Worm (Caenorhabditis elegans) whole organism, L2 larva: ENCODE measurements around the gene mtm-9.

ENCODE experiments used
- C34F6.9 ChIP-seq: fragments of 150-350 bp; optimal IDR thresholded peaks from 2 replicates; lab custom pipeline; 2014; ENCODE audit warnings: missing biosample characterization, missing genetic modification characterization
- F13H6.1 ChIP-seq: sonication (generic microtip); optimal IDR thresholded peaks from 2 replicates; lab custom pipeline; 2016; ENCODE audit warnings: missing genetic modification characterization, missing compliant biosample characterization
- alr-1 ChIP-seq: fragments of 150-350 bp; optimal IDR thresholded peaks from 2 replicates; lab custom pipeline; 2014; ENCODE audit warnings: missing biosample characterization, missing genetic modification characterization
- blmp-1 ChIP-seq: sonication (generic microtip); optimal IDR thresholded peaks from 2 replicates; lab custom pipeline; 2017; ENCODE audit warnings: missing genetic modification characterization, mild to moderate bottlenecking, missing compliant biosample characterization, antibody characterized with exemption, moderate library complexity; ENCODE audit not compliant: insufficient read depth
- ceh-16 ChIP-seq: fragments of 150-350 bp; optimal IDR thresholded peaks from 2 replicates; lab custom pipeline; 2014; ENCODE audit warnings: missing biosample characterization, missing genetic modification characterization
- ceh-82 ChIP-seq: fragments of 150-350 bp; optimal IDR thresholded peaks from 2 replicates; lab custom pipeline; 2014; ENCODE audit warnings: missing biosample characterization, missing genetic modification characterization
- crh-2 ChIP-seq: sonication (generic microtip); optimal IDR thresholded peaks from 2 replicates; lab custom pipeline; 2017; ENCODE audit warnings: missing biosample characterization, missing genetic modification characterization
- dmd-4 ChIP-seq: sonication (generic microtip); optimal IDR thresholded peaks from 2 replicates; lab custom pipeline; 2017; ENCODE audit warnings: missing biosample characterization, missing genetic modification characterization
- egl-27 ChIP-seq: sonication (generic microtip); optimal IDR thresholded peaks from 3 replicates; lab custom pipeline; 2017; ENCODE audit warnings: missing biosample characterization, missing genetic modification reagents, missing genetic modification characterization
- elt-1 ChIP-seq: fragments of 150-350 bp; optimal IDR thresholded peaks from 2 replicates; lab custom pipeline; 2014; ENCODE audit warnings: missing biosample characterization, missing genetic modification characterization
- fos-1 ChIP-seq: fragments of 150-350 bp; optimal IDR thresholded peaks from 2 replicates; lab custom pipeline; 2014; ENCODE audit warnings: missing biosample characterization, missing genetic modification characterization
- gmeb-1 ChIP-seq: fragments of 150-350 bp; optimal IDR thresholded peaks from 2 replicates; lab custom pipeline; 2014; ENCODE audit warnings: missing biosample characterization, missing genetic modification characterization
- lin-11 ChIP-seq: fragments of 150-350 bp; sonication (generic microtip); optimal IDR thresholded peaks from 2 replicates; lab custom pipeline; 2014; ENCODE audit warnings: missing biosample characterization, missing genetic modification characterization, inconsistent platforms, mixed read lengths
- lin-13 ChIP-seq: fragments of 150-350 bp; optimal IDR thresholded peaks from 2 replicates; lab custom pipeline; 2014; ENCODE audit warnings: missing biosample characterization, missing genetic modification reagents, missing genetic modification characterization
- lsy-2 ChIP-seq, 2 experiments: fragments of 150-350 bp in 1 of 2; sonication (generic microtip) in 1 of 2; optimal IDR thresholded peaks; 2 replicates each; lab custom pipeline; 2014 to 2017; ENCODE audit warnings: missing biosample characterization in 2 of 2, missing genetic modification characterization in 2 of 2
- mab-5 ChIP-seq: fragments of 150-350 bp; optimal IDR thresholded peaks from 2 replicates; lab custom pipeline; 2014; ENCODE audit warnings: missing biosample characterization, missing genetic modification characterization
- mdl-1 ChIP-seq, 2 experiments: fragments of 150-350 bp in 1 of 2; sonication (generic microtip) in 1 of 2; optimal IDR thresholded peaks; 2 replicates each; lab custom pipeline; 2017; ENCODE audit warnings: missing biosample characterization in 2 of 2, missing genetic modification characterization in 2 of 2
- nhr-10 ChIP-seq: sonication (generic microtip); optimal IDR thresholded peaks from 2 replicates; lab custom pipeline; 2017; ENCODE audit warnings: missing biosample characterization, missing genetic modification characterization
- nhr-11 ChIP-seq: fragments of 150-350 bp; optimal IDR thresholded peaks from 2 replicates; lab custom pipeline; 2014; ENCODE audit warnings: missing biosample characterization, missing genetic modification characterization
- nhr-12 ChIP-seq: fragments of 150-350 bp; optimal IDR thresholded peaks from 2 replicates; lab custom pipeline; 2014; ENCODE audit warnings: missing biosample characterization, missing genetic modification characterization
- nhr-129 ChIP-seq: fragments of 150-350 bp; optimal IDR thresholded peaks from 2 replicates; lab custom pipeline; 2014; ENCODE audit warnings: missing biosample characterization, missing genetic modification characterization
- nhr-23 ChIP-seq: fragments of 150-350 bp; optimal IDR thresholded peaks from 2 replicates; lab custom pipeline; 2014; ENCODE audit warnings: missing biosample characterization, missing genetic modification reagents, missing genetic modification characterization
- nhr-237 ChIP-seq: fragments of 150-350 bp; optimal IDR thresholded peaks from 2 replicates; lab custom pipeline; 2014; ENCODE audit warnings: missing biosample characterization, missing genetic modification characterization
- nhr-25 ChIP-seq: fragments of 150-350 bp; sonication (generic microtip); optimal IDR thresholded peaks from 3 replicates; lab custom pipeline; 2014; ENCODE audit warnings: missing biosample characterization, missing genetic modification characterization
- nhr-6 ChIP-seq: fragments of 150-350 bp; optimal IDR thresholded peaks from 2 replicates; lab custom pipeline; 2014; ENCODE audit warnings: missing biosample characterization, missing genetic modification characterization
- nhr-77 ChIP-seq: fragments of 150-350 bp; optimal IDR thresholded peaks from 2 replicates; lab custom pipeline; 2014; ENCODE audit warnings: missing biosample characterization, missing genetic modification characterization
- sem-4 ChIP-seq: fragments of 150-350 bp; optimal IDR thresholded peaks from 2 replicates; lab custom pipeline; 2014; ENCODE audit warnings: missing biosample characterization, missing genetic modification reagents, missing genetic modification characterization
- sma-3 ChIP-seq: sonication (generic microtip); optimal IDR thresholded peaks from 2 replicates; lab custom pipeline; 2016; ENCODE audit warnings: missing genetic modification reagents, missing genetic modification characterization, missing compliant biosample characterization
- sma-9 ChIP-seq, 2 experiments: fragments of 150-350 bp in 1 of 2; sonication (generic microtip) in 1 of 2; optimal IDR thresholded peaks; 2 replicates each; lab custom pipeline; 2014 to 2016; ENCODE audit warnings: missing genetic modification characterization in 2 of 2, mild to moderate bottlenecking in 1 of 2, missing biosample characterization in 1 of 2, missing compliant biosample characterization in 1 of 2, missing genetic modification reagents in 1 of 2, moderate library complexity in 1 of 2
- unc-62 ChIP-seq: fragments of 150-350 bp; optimal IDR thresholded peaks from 2 replicates; lab custom pipeline; 2014; ENCODE audit warnings: missing biosample characterization, missing genetic modification reagents, missing genetic modification characterization
- zag-1 ChIP-seq: fragments of 150-350 bp; optimal IDR thresholded peaks from 2 replicates; lab custom pipeline; 2014; ENCODE audit warnings: missing biosample characterization, missing genetic modification characterization
- ztf-1 ChIP-seq: fragments of 200-800 bp; sonication (Bioruptor generic); conservative IDR thresholded peaks from 2 replicates; pipeline ENCODE4 v1.3.6; 2022; ENCODE audit warnings: missing genetic modification characterization, missing compliant biosample characterization
- ztf-11 ChIP-seq: sonication (generic microtip); optimal IDR thresholded peaks from 2 replicates; lab custom pipeline; 2017; ENCODE audit warnings: missing biosample characterization, missing genetic modification characterization
- ztf-4 ChIP-seq: fragments of 150-350 bp; optimal IDR thresholded peaks from 2 replicates; lab custom pipeline; 2014; ENCODE audit warnings: missing biosample characterization, missing genetic modification characterization

The mtm-9 gene

ce11 chrV:3718507-3718906 is 24.9 kb upstream of the mtm-9 start:
- TF ChIP-seq ztf-11 (tag; lab: Kevin White, UChicago): no peak
- TF ChIP-seq blmp-1: no peak
- TF ChIP-seq ceh-82: no peak
- no peak for TF ChIP-seq nhr-129 (tag; lab: Kevin White, UChicago)
- TF ChIP-seq unc-62: no peak
- no peak for TF ChIP-seq nhr-237 (tag; lab: Kevin White, UChicago)
- no peak for TF ChIP-seq crh-2 (tag; lab: Kevin White, UChicago)

ce11 chrV:3724772-3725171 is 18.6 kb upstream of the mtm-9 start, which contains the start of gene str-30:
str-30 (plus strand) TSS chrV:3725072.
- no peak for TF ChIP-seq alr-1 (tag; lab: Kevin White, UChicago)
- TF ChIP-seq zag-1: no peak
- TF ChIP-seq gmeb-1 (tag; lab: Kevin White, UChicago): no peak
- TF ChIP-seq sma-3 (GFP tag; lab: Kevin White, UChicago): no peak
- TF ChIP-seq nhr-11 (tag; lab: Kevin White, UChicago): no peak
- TF ChIP-seq nhr-6 (tag; lab: Kevin White, UChicago): no peak
- no peak for TF ChIP-seq lsy-2 (tag; optimal IDR thresholded peaks at IDR 0.05; lab: Kevin White, UChicago)
- TF ChIP-seq sma-9 (GFP tag; optimal IDR thresholded peaks at IDR 0.05; lab: Kevin White, UChicago): no peak
- no peak for TF ChIP-seq sma-9 (tag; optimal IDR thresholded peaks at IDR 0.05; lab: Kevin White, UChicago)
- no peak for TF ChIP-seq ztf-4 (tag; lab: Kevin White, UChicago)
- TF ChIP-seq, all 48 proteins: peak for 0

- no peak for TF ChIP-seq mab-5 (tag; lab: Kevin White, UChicago)
- no peak for TF ChIP-seq blmp-1
- TF ChIP-seq ztf-1 (GFP tag; lab: Robert Waterston, UW): no peak
- TF ChIP-seq egl-27 (tag; lab: Kevin White, UChicago): no peak
- no peak for TF ChIP-seq fos-1
- TF ChIP-seq nhr-23: no peak
- no peak for TF ChIP-seq nhr-10 (tag; lab: Kevin White, UChicago)
- TF ChIP-seq nhr-77 (tag; lab: Kevin White, UChicago): no peak
- no peak for TF ChIP-seq lsy-2 (tag; optimal IDR thresholded peaks at IDR 0.05; lab: Kevin White, UChicago)
- TF ChIP-seq sma-3 (GFP tag; lab: Kevin White, UChicago): no peak
- no peak for TF ChIP-seq unc-62
- TF ChIP-seq nhr-12 (tag; lab: Kevin White, UChicago): no peak
- TF ChIP-seq F13H6.1 (tag; lab: Kevin White, UChicago): no peak
- no peak for TF ChIP-seq mdl-1 (tag; optimal IDR thresholded peaks at IDR 0.05; lab: Kevin White, UChicago)
- no peak for TF ChIP-seq sma-9 (GFP tag; optimal IDR thresholded peaks at IDR 0.05; lab: Kevin White, UChicago)
- no peak for TF ChIP-seq sma-9 (tag; optimal IDR thresholded peaks at IDR 0.05; lab: Kevin White, UChicago)
- no peak for TF ChIP-seq nhr-237 (tag; lab: Kevin White, UChicago)
- TF ChIP-seq nhr-11 (tag; lab: Kevin White, UChicago): no peak
- TF ChIP-seq sem-4 (tag; lab: Kevin White, UChicago): no peak
- TF ChIP-seq elt-1 (tag; lab: Kevin White, UChicago): no peak
Observed at ce11 chrV:3738409-3738808, 5.0 kb upstream of the mtm-9 start.

- TF ChIP-seq mdl-1 (tag; optimal IDR thresholded peaks at IDR 0.05; lab: Kevin White, UChicago) (no peak), zag-1 (no peak), nhr-25 (tag; lab: Kevin White, UChicago) (no peak), lin-11 (tag; lab: Kevin White, UChicago) (no peak), crh-2 (tag; lab: Kevin White, UChicago) (no peak), ceh-16 (tag; lab: Kevin White, UChicago) (no peak), lsy-2 (tag; optimal IDR thresholded peaks at IDR 0.05; lab: Kevin White, UChicago) (no peak), dmd-4 (tag; lab: Kevin White, UChicago) (no peak), lin-13 (GFP tag; lab: Kevin White, UChicago) (no peak), blmp-1 (no peak), nhr-129 (tag; lab: Kevin White, UChicago) (no peak), ceh-82 (no peak), C34F6.9 (tag; lab: Kevin White, UChicago) (no peak), fos-1 (no peak), nhr-10 (tag; lab: Kevin White, UChicago) (no peak), nhr-237 (tag; lab: Kevin White, UChicago) (no peak), sma-3 (GFP tag; lab: Kevin White, UChicago) (no peak), ztf-4 (tag; lab: Kevin White, UChicago) (no peak)
Observed at ce11 chrV:3739302-3739701, 4.1 kb upstream of the mtm-9 start, which contains the start of gene hpo-36. hpo-36 (minus strand) TSS chrV:3739402.
